Fruit fly (Drosophila melanogaster) whole organism, embryonic: ENCODE data around the gene mino.

Source experiments
- ATbp ChIP-seq: fragments of 200-800 bp; sonication (Bioruptor generic); optimal IDR thresholded peaks from 2 replicates; lab custom pipeline; 2017; ENCODE audit warnings: missing biosample characterization, mild to moderate bottlenecking, missing genetic modification characterization, missing genetic modification reagents
- Abd-B ChIP-seq: fragments of 200-800 bp; sonication (Bioruptor generic); optimal IDR thresholded peaks from 2 replicates; lab custom pipeline; 2018; ENCODE audit warnings: missing biosample characterization, mild to moderate bottlenecking, missing genetic modification characterization, moderate library complexity
- Atf3 ChIP-seq: fragments of 200-800 bp; sonication (Bioruptor generic); optimal IDR thresholded peaks from 3 replicates; lab custom pipeline; 2016; ENCODE audit warnings: missing biosample characterization, missing genetic modification characterization
- BEAF-32 ChIP-seq: fragments of 200-800 bp; sonication (Bioruptor generic); optimal IDR thresholded peaks from 3 replicates; lab custom pipeline; 2017; ENCODE audit warnings: missing biosample characterization, missing genetic modification characterization, mild to moderate bottlenecking, moderate library complexity, missing genetic modification reagents
- Bgb ChIP-seq: fragments of 200-800 bp; sonication (Bioruptor generic); IDR thresholded peaks from 2 replicates; pipeline ENCODE4 v1.3.6; 2022; ENCODE audit warnings: missing biosample characterization, missing genetic modification characterization; ENCODE audit not compliant: partially characterized antibody
- CG10267 ChIP-seq: fragments of 200-800 bp; sonication (Bioruptor generic); optimal IDR thresholded peaks from 2 replicates; lab custom pipeline; 2018; ENCODE audit warnings: missing biosample characterization, mild to moderate bottlenecking, missing genetic modification characterization, moderate library complexity
- CG10366 ChIP-seq: fragments of 200-800 bp; sonication (Bioruptor generic); IDR thresholded peaks from 2 replicates; pipeline ENCODE4 v1.3.6; 2022; ENCODE audit warnings: missing biosample characterization, missing genetic modification characterization
- CG10462 ChIP-seq: fragments of 200-800 bp; sonication (Bioruptor generic); optimal IDR thresholded peaks from 2 replicates; lab custom pipeline; 2016; ENCODE audit warnings: missing biosample characterization, missing genetic modification characterization
- CG11093 ChIP-seq: fragments of 200-800 bp; sonication (Bioruptor generic); IDR thresholded peaks from 3 replicates; pipeline ENCODE4 v1.3.6; 2022; ENCODE audit warnings: missing biosample characterization, missing genetic modification characterization
- CG11504 ChIP-seq: fragments of 200-800 bp; sonication (Bioruptor generic); optimal IDR thresholded peaks from 3 replicates; lab custom pipeline; 2019; ENCODE audit warnings: missing biosample characterization, mild to moderate bottlenecking, missing genetic modification characterization, moderate library complexity
- CG12155 ChIP-seq: fragments of 200-800 bp; sonication (Bioruptor generic); optimal IDR thresholded peaks from 3 replicates; lab custom pipeline; 2016; ENCODE audit warnings: missing biosample characterization, missing genetic modification characterization
- CG14441 ChIP-seq: fragments of 200-800 bp; sonication (Bioruptor generic); IDR thresholded peaks from 2 replicates; pipeline ENCODE4 v1.3.6; 2022; ENCODE audit warnings: missing biosample characterization, missing genetic modification characterization
- CG1603 ChIP-seq: fragments of 200-800 bp; sonication (Bioruptor generic); optimal IDR thresholded peaks from 2 replicates; lab custom pipeline; 2019; ENCODE audit warnings: missing biosample characterization, mild to moderate bottlenecking, missing genetic modification characterization, moderate library complexity
- CG17385 ChIP-seq: fragments of 200-800 bp; sonication (Bioruptor generic); optimal IDR thresholded peaks from 3 replicates; lab custom pipeline; 2018; ENCODE audit warnings: missing biosample characterization, mild to moderate bottlenecking, missing genetic modification characterization
- CG17829 ChIP-seq: fragments of 200-800 bp; optimal IDR thresholded peaks from 2 replicates; lab custom pipeline; 2019; ENCODE audit warnings: missing biosample characterization, mild to moderate bottlenecking, missing genetic modification characterization, moderate library complexity
- CG18262 ChIP-seq: fragments of 200-800 bp; optimal IDR thresholded peaks from 3 replicates; lab custom pipeline; 2019; ENCODE audit warnings: missing biosample characterization, mild to moderate bottlenecking, missing genetic modification characterization, moderate library complexity
- CG2202 ChIP-seq: fragments of 200-800 bp; sonication (Bioruptor generic); optimal IDR thresholded peaks from 2 replicates; lab custom pipeline; 2018; ENCODE audit warnings: missing biosample characterization, mild to moderate bottlenecking, missing genetic modification characterization
- CG2678 ChIP-seq: fragments of 200-800 bp; sonication (Bioruptor generic); optimal IDR thresholded peaks from 3 replicates; lab custom pipeline; 2019; ENCODE audit warnings: missing biosample characterization, mild to moderate bottlenecking, missing genetic modification characterization, moderate library complexity
- CG2712 ChIP-seq: fragments of 200-800 bp; optimal IDR thresholded peaks from 3 replicates; lab custom pipeline; 2019; ENCODE audit warnings: missing biosample characterization, mild to moderate bottlenecking, missing genetic modification characterization, moderate library complexity
- CG32767 ChIP-seq: fragments of 200-800 bp; sonication (Bioruptor generic); IDR thresholded peaks from 2 replicates; pipeline ENCODE4 v1.3.6; 2022; ENCODE audit warnings: missing biosample characterization, missing genetic modification characterization
- CG3407 ChIP-seq: fragments of 200-800 bp; sonication (Bioruptor generic); optimal IDR thresholded peaks from 2 replicates; lab custom pipeline; 2018; ENCODE audit warnings: missing biosample characterization, mild to moderate bottlenecking, missing genetic modification characterization
- CG34224 ChIP-seq: fragments of 200-800 bp; sonication (Bioruptor generic); IDR thresholded peaks from 3 replicates; pipeline ENCODE4 v1.3.6; 2022; ENCODE audit warnings: missing biosample characterization, missing genetic modification characterization; ENCODE audit not compliant: partially characterized antibody
- CG34376 ChIP-seq: fragments of 200-800 bp; sonication (Bioruptor generic); optimal IDR thresholded peaks from 2 replicates; lab custom pipeline; 2018; ENCODE audit warnings: missing biosample characterization, mild to moderate bottlenecking, missing genetic modification characterization
- CG4360 ChIP-seq: fragments of 200-800 bp; sonication (Bioruptor generic); IDR thresholded peaks from 2 replicates; pipeline ENCODE4 v1.3.6; 2022; ENCODE audit warnings: missing biosample characterization, missing genetic modification characterization
- CG4854 ChIP-seq: fragments of 200-800 bp; sonication (Bioruptor generic); optimal IDR thresholded peaks from 2 replicates; lab custom pipeline; 2016; ENCODE audit warnings: missing biosample characterization, missing genetic modification characterization, inconsistent platforms
- CG7556 ChIP-seq: fragments of 200-800 bp; sonication (Bioruptor generic); optimal IDR thresholded peaks from 2 replicates; lab custom pipeline; 2017; ENCODE audit warnings: missing biosample characterization, mild to moderate bottlenecking, missing genetic modification characterization
- CkIIα-i1 ChIP-seq: fragments of 200-800 bp; sonication (Bioruptor generic); IDR thresholded peaks from 2 replicates; pipeline ENCODE4 v1.3.6; 2022; ENCODE audit warnings: missing biosample characterization, missing genetic modification characterization
- CoRest ChIP-seq: fragments of 200-800 bp; sonication (Bioruptor generic); optimal IDR thresholded peaks from 3 replicates; lab custom pipeline; 2018; ENCODE audit warnings: missing biosample characterization, mild to moderate bottlenecking, missing genetic modification characterization, moderate library complexity
- Dp ChIP-seq: fragments of 200-800 bp; sonication (Bioruptor generic); optimal IDR thresholded peaks from 2 replicates; lab custom pipeline; 2018; ENCODE audit warnings: missing biosample characterization, mild to moderate bottlenecking, missing genetic modification characterization, moderate library complexity
- E2f2 ChIP-seq: fragments of 200-800 bp; sonication (Bioruptor generic); IDR thresholded peaks from 2 replicates; pipeline ENCODE4 v1.3.6; 2022; ENCODE audit warnings: missing biosample characterization, missing genetic modification characterization
- Gsc ChIP-seq: fragments of 200-800 bp; sonication (Bioruptor generic); IDR thresholded peaks from 2 replicates; pipeline ENCODE4 v1.3.6; 2022; ENCODE audit warnings: missing biosample characterization, missing genetic modification characterization
- Kr ChIP-seq: fragments of 200-800 bp; sonication (Bioruptor generic); optimal IDR thresholded peaks from 2 replicates; lab custom pipeline; 2017; ENCODE audit warnings: missing biosample characterization, mild to moderate bottlenecking, missing genetic modification characterization
- MBD-R2 ChIP-seq: fragments of 200-800 bp; sonication (Bioruptor generic); IDR thresholded peaks from 2 replicates; pipeline ENCODE4 v1.3.6; 2022; ENCODE audit warnings: missing biosample characterization, missing genetic modification characterization
- MESR4 ChIP-seq: fragments of 200-800 bp; sonication (Bioruptor generic); optimal IDR thresholded peaks from 2 replicates; lab custom pipeline; 2018; ENCODE audit warnings: missing biosample characterization, mild to moderate bottlenecking, missing genetic modification characterization, moderate library complexity
- Nf-YC ChIP-seq: fragments of 200-800 bp; optimal IDR thresholded peaks from 3 replicates; lab custom pipeline; 2019; ENCODE audit warnings: missing biosample characterization, mild to moderate bottlenecking, missing genetic modification characterization, moderate library complexity
- Sry-β ChIP-seq: fragments of 200-800 bp; sonication (Bioruptor generic); optimal IDR thresholded peaks from 2 replicates; lab custom pipeline; 2018; ENCODE audit warnings: missing biosample characterization, mild to moderate bottlenecking, missing genetic modification characterization, moderate library complexity
- Usf ChIP-seq: fragments of 200-800 bp; sonication (Bioruptor generic); optimal IDR thresholded peaks from 2 replicates; lab custom pipeline; 2017; ENCODE audit warnings: missing genotype, missing biosample characterization, missing genetic modification characterization
- YL-1 ChIP-seq: fragments of 200-800 bp; sonication (Bioruptor generic); optimal IDR thresholded peaks from 3 replicates; lab custom pipeline; 2017; ENCODE audit warnings: missing biosample characterization, mild to moderate bottlenecking, missing genetic modification characterization
- bowl ChIP-seq: fragments of 200-800 bp; sonication (Bioruptor generic); IDR thresholded peaks from 2 replicates; pipeline ENCODE4 v1.3.6; 2022; ENCODE audit warnings: missing biosample characterization, missing genetic modification characterization
- gem ChIP-seq: fragments of 200-800 bp; sonication (Bioruptor generic); optimal IDR thresholded peaks from 2 replicates; lab custom pipeline; 2019; ENCODE audit warnings: missing biosample characterization, mild to moderate bottlenecking, missing genetic modification characterization, moderate library complexity
- gfzf ChIP-seq: fragments of 200-800 bp; sonication (Bioruptor generic); optimal IDR thresholded peaks from 2 replicates; lab custom pipeline; 2016; ENCODE audit warnings: missing biosample characterization, mild to moderate bottlenecking, missing genetic modification characterization, moderate library complexity
- gsb-n ChIP-seq: fragments of 200-800 bp; sonication (Bioruptor generic); optimal IDR thresholded peaks from 3 replicates; lab custom pipeline; 2018; ENCODE audit warnings: missing biosample characterization, mild to moderate bottlenecking, missing genetic modification characterization
- ham ChIP-seq: fragments of 200-800 bp; sonication (Bioruptor generic); IDR thresholded peaks from 2 replicates; pipeline ENCODE4 v1.3.6; 2022; ENCODE audit warnings: missing biosample characterization, missing genetic modification characterization
- pzg ChIP-seq: fragments of 200-800 bp; sonication (Bioruptor generic); optimal IDR thresholded peaks from 3 replicates; lab custom pipeline; 2018; ENCODE audit warnings: missing biosample characterization, mild to moderate bottlenecking, missing genetic modification characterization, moderate library complexity
- row ChIP-seq: fragments of 200-800 bp; sonication (Bioruptor generic); IDR thresholded peaks from 3 replicates; pipeline ENCODE4 v1.3.6; 2022; ENCODE audit warnings: missing biosample characterization, missing genetic modification characterization
- sima ChIP-seq: fragments of 200-800 bp; sonication (Bioruptor generic); optimal IDR thresholded peaks from 2 replicates; lab custom pipeline; 2016; ENCODE audit warnings: missing biosample characterization, missing genetic modification characterization
- sqz ChIP-seq: fragments of 200-800 bp; sonication (Bioruptor generic); optimal IDR thresholded peaks from 3 replicates; lab custom pipeline; 2018; ENCODE audit warnings: missing biosample characterization, mild to moderate bottlenecking, missing genetic modification characterization
- trem ChIP-seq: fragments of 200-800 bp; optimal IDR thresholded peaks from 3 replicates; lab custom pipeline; 2019; ENCODE audit warnings: missing biosample characterization, mild to moderate bottlenecking, missing genetic modification characterization, moderate library complexity
- wek ChIP-seq: fragments of 200-800 bp; sonication (Bioruptor generic); optimal IDR thresholded peaks from 3 replicates; lab custom pipeline; 2018; ENCODE audit warnings: missing biosample characterization, mild to moderate bottlenecking, missing genetic modification characterization, moderate library complexity

mino gene

dm6 chr3R:27919385-27919789 lies 5.6 kb upstream of the mino start, which contains the start of gene Boh1 (continued):
- TF ChIP-seq CG7556 = peak; percentile 20
- no peak for TF ChIP-seq CG10366 (GFP tag; lab: Robert Waterston, UW)
- peak; percentile 56 for TF ChIP-seq CoRest (tag; lab: Kevin White, UChicago)
- TF ChIP-seq sqz (GFP tag; lab: Kevin White, UChicago) = peak; percentile 55
- peak; percentile 90 for TF ChIP-seq CG11504 (tag; lab: Kevin White, UChicago)
- TF ChIP-seq CG14441 (GFP tag; lab: Robert Waterston, UW) = peak; percentile 28; the same call in 1 of the 2 replicates
- no peak for TF ChIP-seq CG11093
- TF ChIP-seq BEAF-32 = peak; percentile 8
- no peak for TF ChIP-seq Bgb (GFP tag; lab: Robert Waterston, UW)
- peak; percentile 10 for TF ChIP-seq CG3407 (GFP tag; lab: Kevin White, UChicago)
- TF ChIP-seq CG12155 (GFP tag; lab: Kevin White, UChicago) = peak; percentile 15
- TF ChIP-seq MESR4 (GFP tag; lab: Kevin White, UChicago) = no peak
- TF ChIP-seq bowl (GFP tag; lab: Robert Waterston, UW) = no peak
- no peak for TF ChIP-seq CG4854 (GFP tag; lab: Kevin White, UChicago)
- peak; percentile 29 for TF ChIP-seq Abd-B (GFP tag; lab: Kevin White, UChicago)

dm6 chr3R:27920883-27921282 lies 4.1 kb upstream of the mino start, which contains the start of gene CG12259:
TSS of gene CG12259 (minus strand) at chr3R:27921089.
- TF ChIP-seq E2f2 (GFP tag; lab: Robert Waterston, UW) = 0 out of 2 replicates have a peak, but pooled peaks have one; percentile 21
- TF ChIP-seq Dp = no peak
- TF ChIP-seq CG1603 (tag; lab: Kevin White, UChicago) = peak; percentile 12
- no peak for TF ChIP-seq sima (GFP tag; lab: Kevin White, UChicago)
- TF ChIP-seq CG10462 (GFP tag; lab: Kevin White, UChicago) = no peak
- TF ChIP-seq row = peak; percentile 76
- peak; percentile 23 for TF ChIP-seq CG2712 (tag; lab: Kevin White, UChicago)
- TF ChIP-seq CG32767 (GFP tag; lab: Robert Waterston, UW) = no peak
- TF ChIP-seq wek (GFP tag; lab: Kevin White, UChicago) = peak; percentile 10
- peak; percentile 56 for TF ChIP-seq sqz (GFP tag; lab: Kevin White, UChicago)
- TF ChIP-seq Kr (GFP tag; lab: Kevin White, UChicago) = no peak
- no peak for TF ChIP-seq CG4360 (GFP tag; lab: Robert Waterston, UW)
- no peak for TF ChIP-seq CkIIα-i1 (GFP tag; lab: Robert Waterston, UW)
- TF ChIP-seq CG34224 (GFP tag; lab: Robert Waterston, UW) = 0 out of 3 replicates have a peak, but pooled peaks have one; percentile 10
- TF ChIP-seq gem (tag; lab: Kevin White, UChicago) = peak; percentile 29
- no peak for TF ChIP-seq Usf (GFP tag; lab: Kevin White, UChicago)
- TF ChIP-seq MBD-R2 = peak; percentile 59
- peak; percentile 12 for TF ChIP-seq pzg (GFP tag; lab: Kevin White, UChicago)
- peak; percentile 13 for TF ChIP-seq YL-1 (GFP tag; lab: Kevin White, UChicago)
- TF ChIP-seq gsb-n (tag; lab: Kevin White, UChicago) = peak; percentile 12
- TF ChIP-seq Gsc (GFP tag; lab: Robert Waterston, UW) = no peak
- peak; percentile 12 for TF ChIP-seq Nf-YC (tag; lab: Kevin White, UChicago)
- peak; percentile 34 for TF ChIP-seq CG2678
- TF ChIP-seq CG10267 (tag; lab: Kevin White, UChicago) = peak; percentile 50
- TF ChIP-seq CG18262 (tag; lab: Kevin White, UChicago) = peak; percentile 19
- TF ChIP-seq CG17385 (GFP tag; lab: Kevin White, UChicago) = peak; percentile 21
- peak; percentile 56 for TF ChIP-seq gfzf
- TF ChIP-seq trem = peak; percentile 43
- no peak for TF ChIP-seq Atf3 (GFP tag; lab: Kevin White, UChicago)
- TF ChIP-seq CG17829 (tag; lab: Kevin White, UChicago) = peak; percentile 14
- peak; percentile 7 for TF ChIP-seq ATbp (GFP tag; lab: Kevin White, UChicago)
- TF ChIP-seq CG34376 (GFP tag; lab: Kevin White, UChicago) = no peak
- TF ChIP-seq Sry-β (GFP tag; lab: Kevin White, UChicago) = peak; percentile 48
- TF ChIP-seq CG2202 (tag; lab: Kevin White, UChicago) = no peak
- no peak for TF ChIP-seq ham (GFP tag; lab: Robert Waterston, UW)
